Fruit fly (Drosophila melanogaster): Measurements from ENCODE around the gene Chs2.
A peak's percentile ranks its signal among the peaks of the same experiment; 100 is the strongest.

- TF ChIP-seq pan (optimal IDR thresholded peaks at IDR 0.05) (peak; percentile 54), EcR (GFP tag; optimal IDR thresholded peaks at IDR 0.05) (no peak)
These were observed 7.5 kb upstream of the Chs2 start, which contains the start of gene CG7458 for dm6 chr3L:21954474-21955321.

All from whole organism.